Worm (Caenorhabditis elegans) whole organism, young adult: Measurements from ENCODE around the gene cup-5.

Experiments
- B0019.2 ChIP-seq: fragments of 200-800 bp; sonication (Bioruptor generic); conservative IDR thresholded peaks from 2 replicates; pipeline ENCODE4 v1.3.6; 2022; ENCODE audit warnings: missing genetic modification reagents, missing genetic modification characterization, missing compliant biosample characterization
- D2030.7 ChIP-seq: fragments of 200-800 bp; sonication (Bioruptor generic); IDR thresholded peaks from 2 replicates; pipeline ENCODE4 v1.3.6; 2022; ENCODE audit warnings: missing genetic modification reagents, missing genetic modification characterization, missing compliant biosample characterization
- F23B12.7 ChIP-seq: sonication (generic microtip); optimal IDR thresholded peaks from 2 replicates; lab custom pipeline; 2017; ENCODE audit warnings: missing genetic modification characterization, mild to moderate bottlenecking, missing compliant biosample characterization, antibody characterized with exemption, moderate library complexity; ENCODE audit not compliant: insufficient read depth
- F33H1.4 ChIP-seq: fragments of 200-800 bp; sonication (Bioruptor generic); IDR thresholded peaks from 2 replicates; pipeline ENCODE4 v1.3.6; 2022; ENCODE audit warnings: missing genetic modification reagents, missing genetic modification characterization, missing compliant biosample characterization
- F49E8.2 ChIP-seq: sonication (generic microtip); optimal IDR thresholded peaks from 3 replicates; lab custom pipeline; 2017; ENCODE audit warnings: missing genetic modification characterization, mild to moderate bottlenecking, missing compliant biosample characterization, antibody characterized with exemption, moderate library complexity; ENCODE audit not compliant: insufficient read depth
- F52B5.7 ChIP-seq: sonication (generic microtip); optimal IDR thresholded peaks from 2 replicates; lab custom pipeline; 2016; ENCODE audit warnings: mild to moderate bottlenecking, missing genetic modification characterization, missing compliant biosample characterization
- K11D2.4 ChIP-seq: fragments of 200-800 bp; sonication (Bioruptor generic); IDR thresholded peaks from 2 replicates; pipeline ENCODE4 v1.3.6; 2022; ENCODE audit warnings: missing genetic modification reagents, missing genetic modification characterization, missing compliant biosample characterization
- Y95B8A.8 ChIP-seq: fragments of 200-800 bp; sonication (Bioruptor generic); IDR thresholded peaks from 2 replicates; pipeline ENCODE4 v1.3.6; 2022; ENCODE audit warnings: missing genetic modification reagents, missing genetic modification characterization, missing compliant biosample characterization
- ama-1 ChIP-seq, 3 experiments: fragments of 150-350 bp in 1 of 3; sonication (generic microtip) in 2 of 3; optimal IDR thresholded peaks; 2 replicates each; lab custom pipeline; 2014 to 2018; ENCODE audit warnings: missing biosample characterization in 2 of 3, missing genetic modification characterization in 2 of 3, missing genetic modification reagents in 2 of 3
- aptf-2 ChIP-seq: fragments of 200-800 bp; sonication (Bioruptor generic); conservative IDR thresholded peaks from 2 replicates; pipeline ENCODE4 v1.3.6; 2022; ENCODE audit warnings: missing genetic modification reagents, missing genetic modification characterization, missing compliant biosample characterization
- atf-7 ChIP-seq: sonication (generic microtip); optimal IDR thresholded peaks from 2 replicates; lab custom pipeline; 2017; ENCODE audit warnings: mild to moderate bottlenecking, missing genetic modification characterization, missing compliant biosample characterization
- athp-1 ChIP-seq: sonication (generic microtip); optimal IDR thresholded peaks from 2 replicates; lab custom pipeline; 2017; ENCODE audit warnings: mild to moderate bottlenecking, missing genetic modification characterization, missing compliant biosample characterization
- attf-3 ChIP-seq: fragments of 200-800 bp; sonication (Bioruptor generic); conservative IDR thresholded peaks from 2 replicates; pipeline ENCODE4 v1.3.6; 2022; ENCODE audit warnings: missing genetic modification reagents, missing genetic modification characterization, missing compliant biosample characterization
- bed-1 ChIP-seq: fragments of 200-800 bp; sonication (Bioruptor generic); IDR thresholded peaks from 2 replicates; pipeline ENCODE4 v1.3.6; 2022; ENCODE audit warnings: missing genetic modification reagents, missing genetic modification characterization, missing compliant biosample characterization
- ccch-3 ChIP-seq: fragments of 200-800 bp; sonication (Bioruptor generic); optimal IDR thresholded peaks from 2 replicates; lab custom pipeline; 2018; ENCODE audit warnings: mild to moderate bottlenecking, missing genetic modification characterization, missing compliant biosample characterization
- ceh-40 ChIP-seq: fragments of 200-800 bp; sonication (Bioruptor generic); IDR thresholded peaks from 2 replicates; pipeline ENCODE4 v1.3.6; 2022; ENCODE audit warnings: missing genetic modification characterization, missing compliant biosample characterization
- ceh-91 ChIP-seq: fragments of 200-800 bp; sonication (Bioruptor generic); IDR thresholded peaks from 2 replicates; pipeline ENCODE4 v1.3.6; 2022; ENCODE audit warnings: missing genetic modification reagents, missing genetic modification characterization, missing compliant biosample characterization
- dpl-1 ChIP-seq: fragments of 150-350 bp; optimal IDR thresholded peaks from 2 replicates; lab custom pipeline; 2014; ENCODE audit warnings: missing biosample characterization, missing genetic modification reagents, missing genetic modification characterization
- efl-1 ChIP-seq: fragments of 150-350 bp; optimal IDR thresholded peaks from 2 replicates; lab custom pipeline; 2014; ENCODE audit warnings: missing biosample characterization, missing genetic modification reagents, missing genetic modification characterization
- egrh-3 ChIP-seq: fragments of 200-800 bp; sonication (Bioruptor generic); IDR thresholded peaks from 2 replicates; pipeline ENCODE4 v1.3.6; 2022; ENCODE audit warnings: missing genetic modification reagents, missing genetic modification characterization, missing compliant biosample characterization
- ekl-4 ChIP-seq: fragments of 200-800 bp; sonication (Bioruptor generic); IDR thresholded peaks from 2 replicates; pipeline ENCODE4 v1.3.6; 2022; ENCODE audit warnings: missing genetic modification reagents, missing genetic modification characterization, missing compliant biosample characterization
- ets-4 ChIP-seq: fragments of 200-800 bp; sonication (Bioruptor generic); optimal IDR thresholded peaks from 2 replicates; lab custom pipeline; 2018; ENCODE audit warnings: mild to moderate bottlenecking, missing genetic modification characterization, missing compliant biosample characterization
- gei-17 ChIP-seq: fragments of 200-800 bp; sonication (Bioruptor generic); optimal IDR thresholded peaks from 2 replicates; lab custom pipeline; 2018; ENCODE audit warnings: mild to moderate bottlenecking, missing genetic modification characterization, missing compliant biosample characterization
- hrde-1 ChIP-seq: sonication (generic microtip); optimal IDR thresholded peaks from 2 replicates; lab custom pipeline; 2016; ENCODE audit warnings: missing genetic modification characterization, mild to moderate bottlenecking, missing compliant biosample characterization, moderate library complexity, missing genotype, missing genetic modification reagents, borderline replicate concordance
- lin-54 ChIP-seq: fragments of 200-800 bp; sonication (Bioruptor generic); optimal IDR thresholded peaks from 2 replicates; lab custom pipeline; 2018; ENCODE audit warnings: mild to moderate bottlenecking, missing genetic modification characterization, missing compliant biosample characterization
- lsl-1 ChIP-seq: fragments of 200-800 bp; sonication (Bioruptor generic); optimal IDR thresholded peaks from 2 replicates; lab custom pipeline; 2018; ENCODE audit warnings: mild to moderate bottlenecking, missing genetic modification characterization, moderate library complexity, missing compliant biosample characterization
- lsy-27 ChIP-seq: sonication (generic microtip); optimal IDR thresholded peaks from 2 replicates; lab custom pipeline; 2017; ENCODE audit warnings: missing genetic modification characterization, mild to moderate bottlenecking, missing compliant biosample characterization, antibody characterized with exemption, missing genotype, borderline replicate concordance; ENCODE audit not compliant: insufficient read depth
- madf-3 ChIP-seq: fragments of 200-800 bp; sonication (Bioruptor generic); IDR thresholded peaks from 2 replicates; pipeline ENCODE4 v1.3.6; 2022; ENCODE audit warnings: missing genetic modification reagents, missing genetic modification characterization, missing compliant biosample characterization
- madf-6 ChIP-seq: fragments of 200-800 bp; sonication (Bioruptor generic); IDR thresholded peaks from 2 replicates; pipeline ENCODE4 v1.3.6; 2022; ENCODE audit warnings: missing genetic modification reagents, missing genetic modification characterization, missing compliant biosample characterization
- madf-8 ChIP-seq: fragments of 200-800 bp; sonication (Bioruptor generic); conservative IDR thresholded peaks from 2 replicates; pipeline ENCODE4 v1.3.6; 2022; ENCODE audit warnings: missing genetic modification reagents, missing genetic modification characterization, missing compliant biosample characterization
- nfyb-1 ChIP-seq: fragments of 200-800 bp; sonication (Bioruptor generic); IDR thresholded peaks from 2 replicates; pipeline ENCODE4 v1.3.6; 2022; ENCODE audit warnings: missing genetic modification reagents, missing genetic modification characterization, missing compliant biosample characterization
- nhr-120 ChIP-seq: fragments of 200-800 bp; sonication (Bioruptor generic); IDR thresholded peaks from 2 replicates; pipeline ENCODE4 v1.3.6; 2022; ENCODE audit warnings: missing genetic modification characterization, missing compliant biosample characterization
- nhr-179 ChIP-seq: sonication (generic microtip); optimal IDR thresholded peaks from 2 replicates; lab custom pipeline; 2016; ENCODE audit warnings: mild to moderate bottlenecking, missing genetic modification characterization, missing compliant biosample characterization
- nhr-80 ChIP-seq: sonication (generic microtip); optimal IDR thresholded peaks from 2 replicates; lab custom pipeline; 2016; ENCODE audit warnings: missing genetic modification characterization, missing compliant biosample characterization
- rpc-1 ChIP-seq, 2 experiments: fragments of 150-350 bp in 1 of 2; sonication (generic microtip) in 1 of 2; optimal IDR thresholded peaks; 2 replicates each; lab custom pipeline; 2014 to 2018; ENCODE audit warnings: missing biosample characterization in 1 of 2, missing genetic modification characterization in 1 of 2, missing genetic modification reagents in 1 of 2, missing genotype in 1 of 2
- snpc-1.1 ChIP-seq: sonication (generic microtip); optimal IDR thresholded peaks from 2 replicates; lab custom pipeline; 2017; ENCODE audit warnings: missing genetic modification characterization, mild to moderate bottlenecking, missing compliant biosample characterization, antibody characterized with exemption, moderate library complexity, missing genotype, missing genetic modification reagents; ENCODE audit not compliant: insufficient read depth
- snpc-1.3 ChIP-seq: sonication (generic microtip); optimal IDR thresholded peaks from 2 replicates; lab custom pipeline; 2017; ENCODE audit warnings: missing genetic modification characterization, mild to moderate bottlenecking, missing compliant biosample characterization, antibody characterized with exemption, moderate library complexity, missing genotype, missing genetic modification reagents; ENCODE audit not compliant: insufficient read depth
- snpc-3.4 ChIP-seq: sonication (generic microtip); optimal IDR thresholded peaks from 2 replicates; lab custom pipeline; 2017; ENCODE audit warnings: missing genetic modification characterization, mild to moderate bottlenecking, missing compliant biosample characterization, antibody characterized with exemption, moderate library complexity, missing genotype, missing genetic modification reagents
- snpc-4 ChIP-seq, 5 experiments: fragments of 150-350 bp in 1 of 5; sonication (generic microtip) in 4 of 5; optimal IDR thresholded peaks; 2 replicates each; lab custom pipeline; 2014 to 2018; ENCODE audit warnings: missing genetic modification characterization in 5 of 5, missing biosample characterization in 3 of 5, antibody characterized with exemption in 2 of 5, mild to moderate bottlenecking in 2 of 5, missing compliant biosample characterization in 2 of 5, missing genotype in 2 of 5, moderate library complexity in 2 of 5, missing genetic modification reagents in 1 of 5
- sptf-2 ChIP-seq: fragments of 200-800 bp; sonication (Bioruptor generic); optimal IDR thresholded peaks from 2 replicates; lab custom pipeline; 2018; ENCODE audit warnings: mild to moderate bottlenecking, missing genetic modification characterization, missing compliant biosample characterization
- xnd-1 ChIP-seq: sonication (generic microtip); optimal IDR thresholded peaks from 2 replicates; lab custom pipeline; 2016; ENCODE audit warnings: missing genotype, missing genetic modification reagents, missing genetic modification characterization, missing compliant biosample characterization
- zfh-2 ChIP-seq: fragments of 200-800 bp; sonication (Bioruptor generic); conservative IDR thresholded peaks from 2 replicates; pipeline ENCODE4 v1.3.6; 2022; ENCODE audit warnings: missing genetic modification reagents, missing genetic modification characterization, missing compliant biosample characterization
- zim-3 ChIP-seq: sonication (generic microtip); optimal IDR thresholded peaks from 2 replicates; lab custom pipeline; 2017; ENCODE audit warnings: mild to moderate bottlenecking, missing genetic modification characterization, moderate library complexity, missing compliant biosample characterization
- ztf-18 ChIP-seq: sonication (generic microtip); optimal IDR thresholded peaks from 2 replicates; lab custom pipeline; 2016; ENCODE audit warnings: missing genotype, mild to moderate bottlenecking, missing genetic modification characterization, missing compliant biosample characterization
- ztf-3 ChIP-seq: fragments of 200-800 bp; sonication (Bioruptor generic); optimal IDR thresholded peaks from 2 replicates; lab custom pipeline; 2018; ENCODE audit warnings: mild to moderate bottlenecking, missing genetic modification characterization, missing compliant biosample characterization

cup-5 gene

ce11 chrIII:7584131-7584646 lies at the start of gene cup-5:
TSS of gene cup-5 (plus strand) at chrIII:7584181.
- TF ChIP-seq lin-54, result peak; percentile 26
- TF ChIP-seq snpc-3.4 (tag; lab: Kevin White, UChicago), result peak; percentile 15
- TF ChIP-seq attf-3 (GFP tag; lab: Robert Waterston, UW), result 0 out of 2 replicates have a peak, but pooled peaks have one; percentile 27
- TF ChIP-seq ztf-3 (GFP tag; lab: Kevin White, UChicago), result no peak
- no peak for TF ChIP-seq egrh-3 (GFP tag; lab: Robert Waterston, UW)
- TF ChIP-seq ztf-18, result peak; percentile 24
- TF ChIP-seq nhr-120 (GFP tag; lab: Robert Waterston, UW), result no peak
- TF ChIP-seq madf-8 (GFP tag; lab: Robert Waterston, UW), result peak; percentile 48
- peak; percentile 76 for TF ChIP-seq efl-1 (GFP tag; lab: Kevin White, UChicago)
- peak; percentile 90 for TF ChIP-seq athp-1 (tag; lab: Kevin White, UChicago)
- TF ChIP-seq dpl-1, result peak; percentile 37
- no peak for TF ChIP-seq lsy-27 (tag; lab: Kevin White, UChicago)
- TF ChIP-seq nhr-179 (tag; lab: Kevin White, UChicago), result no peak
- peak; percentile 81 for TF ChIP-seq lsl-1 (GFP tag; lab: Kevin White, UChicago)
- no peak for TF ChIP-seq B0019.2
- peak; percentile 35 for TF ChIP-seq snpc-1.1 (tag; lab: Kevin White, UChicago)
- TF ChIP-seq D2030.7 (GFP tag; lab: Robert Waterston, UW), result peak; percentile 45; the same call in 1 of the 2 replicates
- no peak for TF ChIP-seq ccch-3 (GFP tag; lab: Kevin White, UChicago)
- no peak for TF ChIP-seq sptf-2 (GFP tag; lab: Kevin White, UChicago)
- peak; percentile 9 for TF ChIP-seq snpc-4 (GFP tag; optimal IDR thresholded peaks at IDR 0.05; lab: Kevin White, UChicago)
- no peak for TF ChIP-seq snpc-4 (tag; optimal IDR thresholded peaks at IDR 0.05; lab: Kevin White, UChicago)
- TF ChIP-seq F23B12.7 (tag; lab: Kevin White, UChicago), result peak; percentile 37
- peak; percentile 47 for TF ChIP-seq nhr-80 (tag; lab: Kevin White, UChicago)
- TF ChIP-seq ceh-91 (GFP tag; lab: Robert Waterston, UW), result no peak
- no peak for TF ChIP-seq aptf-2 (GFP tag; lab: Robert Waterston, UW)
- no peak for TF ChIP-seq xnd-1 (tag; lab: Kevin White, UChicago)
- TF ChIP-seq snpc-1.3, result peak; percentile 29
- TF ChIP-seq madf-6 (GFP tag; lab: Robert Waterston, UW), result peak; percentile 73
- TF ChIP-seq F33H1.4 (GFP tag; lab: Robert Waterston, UW), result peak; percentile 45; the same call in 1 of the 2 replicates
- no peak for TF ChIP-seq F52B5.7 (tag; lab: Kevin White, UChicago)
- TF ChIP-seq ama-1 (optimal IDR thresholded peaks at IDR 0.05; lab: Kevin White, UChicago), result no peak
- no peak for TF ChIP-seq ama-1 (GFP tag; optimal IDR thresholded peaks at IDR 0.05; lab: Kevin White, UChicago)
- no peak for TF ChIP-seq atf-7
- TF ChIP-seq gei-17 (GFP tag; lab: Kevin White, UChicago), result no peak

- TF ChIP-seq nfyb-1 (GFP tag; lab: Robert Waterston, UW), result no peak
- no peak for TF ChIP-seq zfh-2
- TF ChIP-seq Y95B8A.8 (GFP tag; lab: Robert Waterston, UW), result no peak
- TF ChIP-seq ets-4 (GFP tag; lab: Kevin White, UChicago), result no peak
- no peak for TF ChIP-seq hrde-1 (tag; lab: Kevin White, UChicago)
- TF ChIP-seq F52B5.7 (tag; lab: Kevin White, UChicago), result no peak
- no peak for TF ChIP-seq snpc-1.1 (tag; lab: Kevin White, UChicago)
- no peak for TF ChIP-seq madf-3
- no peak for TF ChIP-seq F49E8.2 (tag; lab: Kevin White, UChicago)
- TF ChIP-seq bed-1 (GFP tag; lab: Robert Waterston, UW), result no peak
- no peak for TF ChIP-seq gei-17 (GFP tag; lab: Kevin White, UChicago)
- no peak for TF ChIP-seq B0019.2
- no peak for TF ChIP-seq K11D2.4
- no peak for TF ChIP-seq rpc-1 (optimal IDR thresholded peaks at IDR 0.05; lab: Kevin White, UChicago)
- no peak for TF ChIP-seq rpc-1 (tag; optimal IDR thresholded peaks at IDR 0.05; lab: Kevin White, UChicago)
- TF ChIP-seq ekl-4 (GFP tag; lab: Robert Waterston, UW), result no peak
- TF ChIP-seq zim-3, result no peak
- TF ChIP-seq ceh-40 (GFP tag; lab: Robert Waterston, UW), result no peak
- no peak for TF ChIP-seq dpl-1
Measured at ce11 chrIII:7534648-7535047, 49.3 kb upstream of the cup-5 start.
